Fruit fly (Drosophila melanogaster) whole organism, embryonic: ENCODE data around the gene CG13097.

ENCODE experiments used
- Atf-2 ChIP-seq: fragments of 200-800 bp; sonication (Bioruptor generic); optimal IDR thresholded peaks from 2 replicates; lab custom pipeline; 2016; ENCODE audit warnings: missing biosample characterization, missing genetic modification characterization
- B-H1 ChIP-seq: fragments of 200-800 bp; sonication (Bioruptor generic); IDR thresholded peaks from 3 replicates; pipeline ENCODE4 v1.3.6; 2022; ENCODE audit warnings: missing biosample characterization, missing genetic modification characterization
- Blimp-1 ChIP-seq: fragments of 200-800 bp; sonication (Bioruptor generic); optimal IDR thresholded peaks from 3 replicates; lab custom pipeline; 2018; ENCODE audit warnings: missing biosample characterization, missing genetic modification characterization, mild to moderate bottlenecking, moderate library complexity, missing genetic modification reagents
- BtbVII ChIP-seq: fragments of 200-800 bp; sonication (Bioruptor generic); optimal IDR thresholded peaks from 3 replicates; lab custom pipeline; 2017; ENCODE audit warnings: missing biosample characterization, mild to moderate bottlenecking, missing genetic modification characterization
- CG10147 ChIP-seq: fragments of 200-800 bp; sonication (Bioruptor generic); optimal IDR thresholded peaks from 2 replicates; lab custom pipeline; 2019; ENCODE audit warnings: missing biosample characterization, mild to moderate bottlenecking, missing genetic modification characterization, moderate library complexity
- CG11247 ChIP-seq: fragments of 200-800 bp; sonication (Bioruptor generic); IDR thresholded peaks from 2 replicates; pipeline ENCODE4 v1.3.6; 2022; ENCODE audit warnings: missing biosample characterization, missing genetic modification characterization
- CG13296 ChIP-seq: fragments of 200-800 bp; sonication (Bioruptor generic); optimal IDR thresholded peaks from 3 replicates; lab custom pipeline; 2018; ENCODE audit warnings: missing biosample characterization, mild to moderate bottlenecking, missing genetic modification characterization
- CG13775 ChIP-seq: fragments of 200-800 bp; sonication (Bioruptor generic); optimal IDR thresholded peaks from 3 replicates; lab custom pipeline; 2017; ENCODE audit warnings: missing biosample characterization, mild to moderate bottlenecking, missing genetic modification characterization
- CG14050 ChIP-seq: fragments of 200-800 bp; sonication (Bioruptor generic); IDR thresholded peaks from 3 replicates; pipeline ENCODE4 v1.3.6; 2022; ENCODE audit warnings: missing biosample characterization, missing genetic modification characterization
- CG1602 ChIP-seq: fragments of 200-800 bp; sonication (Bioruptor generic); optimal IDR thresholded peaks from 3 replicates; lab custom pipeline; 2016; ENCODE audit warnings: missing biosample characterization, missing genetic modification characterization
- CG17186 ChIP-seq: fragments of 200-800 bp; sonication (Bioruptor generic); optimal IDR thresholded peaks from 3 replicates; lab custom pipeline; 2017; ENCODE audit warnings: missing biosample characterization, missing genetic modification reagents, missing genetic modification characterization
- CG17328 ChIP-seq: fragments of 200-800 bp; sonication (Bioruptor generic); IDR thresholded peaks from 2 replicates; pipeline ENCODE4 v1.3.6; 2022; ENCODE audit warnings: missing biosample characterization, missing genetic modification characterization
- CG17385 ChIP-seq: fragments of 200-800 bp; sonication (Bioruptor generic); optimal IDR thresholded peaks from 3 replicates; lab custom pipeline; 2018; ENCODE audit warnings: missing biosample characterization, mild to moderate bottlenecking, missing genetic modification characterization
- CG18011 ChIP-seq: fragments of 200-800 bp; sonication (Bioruptor generic); optimal IDR thresholded peaks from 2 replicates; lab custom pipeline; 2017; ENCODE audit warnings: missing biosample characterization, missing genetic modification characterization, mild to moderate bottlenecking, moderate library complexity, missing genotype
- CG4730 ChIP-seq: fragments of 200-800 bp; sonication (Bioruptor generic); IDR thresholded peaks from 2 replicates; pipeline ENCODE4 v1.3.6; 2022; ENCODE audit warnings: missing biosample characterization, missing genetic modification characterization
- CG7786 ChIP-seq: fragments of 200-800 bp; sonication (Bioruptor generic); optimal IDR thresholded peaks from 2 replicates; lab custom pipeline; 2016; ENCODE audit warnings: missing biosample characterization, missing genetic modification characterization
- CG7928 ChIP-seq: fragments of 200-800 bp; sonication (Bioruptor generic); optimal IDR thresholded peaks from 2 replicates; lab custom pipeline; 2017; ENCODE audit warnings: missing biosample characterization, mild to moderate bottlenecking, missing genetic modification characterization
- CG8359 ChIP-seq: fragments of 200-800 bp; sonication (Bioruptor generic); optimal IDR thresholded peaks from 2 replicates; lab custom pipeline; 2017; ENCODE audit warnings: missing biosample characterization, mild to moderate bottlenecking, missing genetic modification characterization, borderline replicate concordance
- CG8388 ChIP-seq: fragments of 200-800 bp; sonication (Bioruptor generic); optimal IDR thresholded peaks from 2 replicates; lab custom pipeline; 2019; ENCODE audit warnings: missing biosample characterization, mild to moderate bottlenecking, missing genetic modification characterization, moderate library complexity
- CG8765 ChIP-seq: fragments of 200-800 bp; sonication (Bioruptor generic); IDR thresholded peaks from 2 replicates; pipeline ENCODE4 v1.3.6; 2022; ENCODE audit warnings: missing biosample characterization, missing genetic modification characterization
- CG9609 ChIP-seq: fragments of 200-800 bp; sonication (Bioruptor generic); optimal IDR thresholded peaks from 3 replicates; lab custom pipeline; 2016; ENCODE audit warnings: missing biosample characterization, missing genetic modification characterization
- GATAe ChIP-seq: fragments of 200-800 bp; sonication (Bioruptor generic); conservative IDR thresholded peaks from 2 replicates; pipeline ENCODE4 v1.3.6; 2022; ENCODE audit warnings: missing biosample characterization, missing genetic modification characterization
- Gsc ChIP-seq: fragments of 200-800 bp; sonication (Bioruptor generic); IDR thresholded peaks from 2 replicates; pipeline ENCODE4 v1.3.6; 2022; ENCODE audit warnings: missing biosample characterization, missing genetic modification characterization
- Hr51 ChIP-seq, 2 experiments: fragments of 200-800 bp; sonication (Bioruptor generic); optimal IDR thresholded peaks; 2 replicates in 1 of 2; 3 replicates in 1 of 2; lab custom pipeline; 2016 to 2018; ENCODE audit warnings: missing biosample characterization in 2 of 2, missing genetic modification characterization in 2 of 2, mild to moderate bottlenecking in 1 of 2, moderate library complexity in 1 of 2
- MBD-R2 ChIP-seq: fragments of 200-800 bp; sonication (Bioruptor generic); IDR thresholded peaks from 2 replicates; pipeline ENCODE4 v1.3.6; 2022; ENCODE audit warnings: missing biosample characterization, missing genetic modification characterization
- MESR4 ChIP-seq: fragments of 200-800 bp; sonication (Bioruptor generic); optimal IDR thresholded peaks from 2 replicates; lab custom pipeline; 2018; ENCODE audit warnings: missing biosample characterization, mild to moderate bottlenecking, missing genetic modification characterization, moderate library complexity
- Mrtf ChIP-seq: fragments of 200-800 bp; sonication (Bioruptor generic); IDR thresholded peaks from 3 replicates; pipeline ENCODE4 v1.3.6; 2022; ENCODE audit warnings: missing biosample characterization, missing genetic modification characterization
- Myb ChIP-seq: fragments of 200-800 bp; sonication (Bioruptor generic); optimal IDR thresholded peaks from 2 replicates; lab custom pipeline; 2016; ENCODE audit warnings: missing biosample characterization, missing genetic modification characterization
- Sry-δ ChIP-seq: fragments of 200-800 bp; sonication (Bioruptor generic); optimal IDR thresholded peaks from 2 replicates; lab custom pipeline; 2016; ENCODE audit warnings: missing biosample characterization, missing genetic modification characterization
- Trl ChIP-seq, 3 experiments: fragments of >200 bp in 2 of 3; fragments of 200-800 bp in 1 of 3; sonication (Bioruptor generic) in 1 of 3; optimal IDR thresholded peaks; 2 replicates in 1 of 3; 3 replicates in 2 of 3; lab custom pipeline; 2016 to 2017; ENCODE audit warnings: missing biosample characterization in 1 of 3, missing genetic modification characterization in 1 of 3
- bigmax ChIP-seq: fragments of 200-800 bp; sonication (Bioruptor generic); optimal IDR thresholded peaks from 2 replicates; lab custom pipeline; 2018; ENCODE audit warnings: missing biosample characterization, mild to moderate bottlenecking, missing genetic modification characterization
- chif ChIP-seq, 2 experiments: fragments of 200-800 bp; sonication (Bioruptor generic); optimal IDR thresholded peaks; 3 replicates each; lab custom pipeline; 2016; ENCODE audit warnings: missing biosample characterization in 2 of 2, missing genetic modification characterization in 2 of 2
- dati ChIP-seq: fragments of 200-800 bp; sonication (Bioruptor generic); IDR thresholded peaks from 2 replicates; pipeline ENCODE4 v1.3.6; 2022; ENCODE audit warnings: missing biosample characterization, missing genetic modification characterization
- disco-r ChIP-seq: fragments of 200-800 bp; sonication (Bioruptor generic); optimal IDR thresholded peaks from 2 replicates; lab custom pipeline; 2016; ENCODE audit warnings: missing biosample characterization, missing genetic modification characterization
- h ChIP-seq: fragments of >200 bp; optimal IDR thresholded peaks from 2 replicates; lab custom pipeline; 2017
- insv ChIP-seq, 2 experiments: fragments of 200-800 bp; sonication (Bioruptor generic); optimal IDR thresholded peaks; 3 replicates each; lab custom pipeline; 2016 to 2018; ENCODE audit warnings: missing biosample characterization in 2 of 2, missing genetic modification characterization in 2 of 2
- oc ChIP-seq: fragments of 200-800 bp; sonication (Bioruptor generic); optimal IDR thresholded peaks from 2 replicates; lab custom pipeline; 2018; ENCODE audit warnings: missing biosample characterization, mild to moderate bottlenecking, missing genetic modification characterization, moderate library complexity
- onecut ChIP-seq: fragments of 200-800 bp; sonication (Bioruptor generic); IDR thresholded peaks from 2 replicates; pipeline ENCODE4 v1.3.6; 2022; ENCODE audit warnings: missing biosample characterization, missing genetic modification characterization
- pros ChIP-seq: fragments of 200-800 bp; sonication (Bioruptor generic); optimal IDR thresholded peaks from 3 replicates; lab custom pipeline; 2019; ENCODE audit warnings: missing biosample characterization, mild to moderate bottlenecking, missing genetic modification characterization, moderate library complexity
- ranshi ChIP-seq: fragments of 200-800 bp; sonication (Bioruptor generic); IDR thresholded peaks from 2 replicates; pipeline ENCODE4 v1.3.6; 2022; ENCODE audit warnings: missing biosample characterization, missing genetic modification characterization
- rib ChIP-seq: fragments of 200-800 bp; sonication (Bioruptor generic); IDR thresholded peaks from 2 replicates; pipeline ENCODE4 v1.3.6; 2022; ENCODE audit warnings: missing biosample characterization, missing genetic modification characterization
- ro ChIP-seq: fragments of 200-800 bp; sonication (Bioruptor generic); IDR thresholded peaks from 2 replicates; pipeline ENCODE4 v1.3.6; 2022; ENCODE audit warnings: missing biosample characterization, missing genetic modification characterization
- schlank ChIP-seq: fragments of 200-800 bp; sonication (Bioruptor generic); optimal IDR thresholded peaks from 2 replicates; lab custom pipeline; 2018; ENCODE audit warnings: missing biosample characterization, mild to moderate bottlenecking, missing genetic modification characterization
- sens ChIP-seq: fragments of 200-800 bp; sonication (Bioruptor generic); peaks from one replicate; lab custom pipeline; 2016; ENCODE audit warnings: missing biosample characterization, missing genetic modification characterization
- shn ChIP-seq: fragments of 200-800 bp; sonication (Bioruptor generic); optimal IDR thresholded peaks from 3 replicates; lab custom pipeline; 2016; ENCODE audit warnings: missing biosample characterization, missing genetic modification characterization
- sqz ChIP-seq: fragments of 200-800 bp; sonication (Bioruptor generic); optimal IDR thresholded peaks from 3 replicates; lab custom pipeline; 2018; ENCODE audit warnings: missing biosample characterization, mild to moderate bottlenecking, missing genetic modification characterization
- tin ChIP-seq: fragments of 200-800 bp; sonication (Bioruptor generic); optimal IDR thresholded peaks from 3 replicates; lab custom pipeline; 2016; ENCODE audit warnings: missing biosample characterization, missing genetic modification characterization
- ttk ChIP-seq: fragments of 200-800 bp; sonication (Bioruptor generic); IDR thresholded peaks from 2 replicates; pipeline ENCODE4 v2.1.2; 2022; ENCODE audit warnings: missing biosample characterization, missing genetic modification characterization
- zfh2 ChIP-seq: fragments of 200-800 bp; sonication (Bioruptor generic); optimal IDR thresholded peaks from 2 replicates; lab custom pipeline; 2016; ENCODE audit warnings: missing biosample characterization, missing genetic modification characterization

The CG13097 gene

dm6 chr2L:8541469-8542233 lies 27.0 kb upstream of the CG13097 start, which contains the start of gene Sema1a (continued):
- TF ChIP-seq tin (GFP tag; lab: Kevin White, UChicago) = peak; percentile 36
- peak; percentile 8 for TF ChIP-seq CG17385 (GFP tag; lab: Kevin White, UChicago)
- peak; percentile 39 for TF ChIP-seq Myb
- peak; percentile 33 for TF ChIP-seq CG7786 (GFP tag; lab: Kevin White, UChicago)
- TF ChIP-seq Mrtf (GFP tag; lab: Robert Waterston, UW) = no peak; the same call in 2 of the 3 replicates
- no peak for TF ChIP-seq h (lab: Kevin White, UChicago)
- TF ChIP-seq B-H1 = peak; percentile 46; the same call in 1 of the 3 replicates
- peak; percentile 51; the same call in 1 of the 2 replicates for TF ChIP-seq CG4730 (GFP tag; lab: Robert Waterston, UW)
- peak; percentile 17 to 58 for TF ChIP-seq Hr51 (GFP tag; optimal IDR thresholded peaks at IDR 0.05; lab: Kevin White, UChicago)
- peak; percentile 47 for TF ChIP-seq Blimp-1 (GFP tag; lab: Kevin White, UChicago)
- peak; percentile 81 for TF ChIP-seq CG17328
- TF ChIP-seq BtbVII = peak; percentile 34
- no peak for TF ChIP-seq CG7928 (GFP tag; lab: Kevin White, UChicago)
- peak; percentile 47 for TF ChIP-seq Atf-2 (GFP tag; lab: Kevin White, UChicago)
- TF ChIP-seq ranshi (GFP tag; lab: Robert Waterston, UW) = peak; percentile 50; the same call in 1 of the 2 replicates
- no peak for TF ChIP-seq MESR4 (GFP tag; lab: Kevin White, UChicago)
- TF ChIP-seq insv (GFP tag; optimal IDR thresholded peaks at IDR 0.05; lab: Kevin White, UChicago) = peak in 1 of 2 experiments; percentile 71
- 0 out of 2 replicates have a peak, but pooled peaks have one; percentile 32 for TF ChIP-seq rib (GFP tag; lab: Robert Waterston, UW)
- peak; percentile 39 for TF ChIP-seq CG8388
- peak; percentile 45 for TF ChIP-seq CG9609
- peak; percentile 66 for TF ChIP-seq onecut (GFP tag; lab: Robert Waterston, UW)
- TF ChIP-seq CG14050 (GFP tag; lab: Robert Waterston, UW) = peak; percentile 45; the same call in 2 of the 3 replicates
- TF ChIP-seq schlank (tag; lab: Kevin White, UChicago) = no peak
- peak; percentile 92 for TF ChIP-seq oc (tag; lab: Kevin White, UChicago)
- TF ChIP-seq Gsc (GFP tag; lab: Robert Waterston, UW) = no peak
- TF ChIP-seq sens (GFP tag; lab: Kevin White, UChicago) = peak; percentile 90
- TF ChIP-seq CG13775 (GFP tag; lab: Kevin White, UChicago) = peak; percentile 66
- no peak for TF ChIP-seq CG17186 (GFP tag; lab: Kevin White, UChicago)
- peak; percentile 34; the same call in 1 of the 2 replicates for TF ChIP-seq MBD-R2 (GFP tag; lab: Robert Waterston, UW)
- TF ChIP-seq bigmax (GFP tag; lab: Kevin White, UChicago) = no peak
- no peak for TF ChIP-seq Trl (optimal IDR thresholded peaks at IDR 0.05; lab: Kevin White, UChicago)
- peak; percentile 51 for TF ChIP-seq Trl (GFP tag; optimal IDR thresholded peaks at IDR 0.05; lab: Kevin White, UChicago)
- peak; percentile 58 for TF ChIP-seq CG10147 (GFP tag; lab: Kevin White, UChicago)
- no peak for TF ChIP-seq ro (GFP tag; lab: Robert Waterston, UW)
- peak; percentile 32 for TF ChIP-seq sqz (GFP tag; lab: Kevin White, UChicago)
- TF ChIP-seq Sry-δ (GFP tag; lab: Kevin White, UChicago) = no peak
- peak; percentile 2; the same call in 1 of the 2 replicates for TF ChIP-seq dati
- TF ChIP-seq shn (GFP tag; lab: Kevin White, UChicago) = peak; percentile 34
- no peak for TF ChIP-seq CG8359 (GFP tag; lab: Kevin White, UChicago)
- peak; percentile 55 for TF ChIP-seq CG13296
- TF ChIP-seq pros = no peak
- peak; percentile 50 for TF ChIP-seq CG8765 (GFP tag; lab: Robert Waterston, UW)
- peak; percentile 33 for TF ChIP-seq disco-r
- TF ChIP-seq ttk (GFP tag; lab: Robert Waterston, UW) = no peak; the same call in 1 of the 2 replicates
- no peak for TF ChIP-seq CG18011
- TF ChIP-seq CG11247 = peak; percentile 71
- peak; percentile 7 to 74 for TF ChIP-seq chif (GFP tag; optimal IDR thresholded peaks at IDR 0.05; lab: Kevin White, UChicago)
- peak; percentile 39; the same call in 1 of the 2 replicates for TF ChIP-seq GATAe (GFP tag; lab: Robert Waterston, UW)
- peak; percentile 74 for TF ChIP-seq CG1602
- TF ChIP-seq zfh2 = peak; percentile 60
